Worm (Caenorhabditis elegans): ENCODE results near the gene Y17G7B.20.

ce11 chrII:11930132-11930531 is 49.5 kb downstream of the Y17G7B.20 start:
- TF ChIP-seq egl-27 (tag; optimal IDR thresholded peaks at IDR 0.05) (no peak), unc-62 (GFP tag; optimal IDR thresholded peaks at IDR 0.05) (no peak)

Data from whole organism, L2 larva.